Worm (Caenorhabditis elegans) whole organism, L2 larva: Measurements from ENCODE around the gene tomm-70.

Experiments
- C34F6.9 ChIP-seq: fragments of 150-350 bp; optimal IDR thresholded peaks from 2 replicates; lab custom pipeline; 2014; ENCODE audit warnings: missing biosample characterization, missing genetic modification characterization
- F13H6.1 ChIP-seq: sonication (generic microtip); optimal IDR thresholded peaks from 2 replicates; lab custom pipeline; 2016; ENCODE audit warnings: missing genetic modification characterization, missing compliant biosample characterization
- R02D3.7 ChIP-seq: fragments of 150-350 bp; optimal IDR thresholded peaks from 2 replicates; lab custom pipeline; 2014; ENCODE audit warnings: missing biosample characterization, missing genetic modification characterization
- Y55F3AM.14 ChIP-seq: fragments of 200-800 bp; sonication (Bioruptor generic); optimal IDR thresholded peaks from 2 replicates; lab custom pipeline; 2018; ENCODE audit warnings: mild to moderate bottlenecking, missing genetic modification characterization, missing compliant biosample characterization
- ZK546.5 ChIP-seq: sonication (generic microtip); optimal IDR thresholded peaks from 2 replicates; lab custom pipeline; 2017; ENCODE audit warnings: missing biosample characterization, missing genetic modification characterization
- alr-1 ChIP-seq: fragments of 150-350 bp; optimal IDR thresholded peaks from 2 replicates; lab custom pipeline; 2014; ENCODE audit warnings: missing biosample characterization, missing genetic modification characterization
- aly-2 ChIP-seq: fragments of 150-350 bp; optimal IDR thresholded peaks from 2 replicates; lab custom pipeline; 2014; ENCODE audit warnings: missing biosample characterization, missing genetic modification characterization
- ama-1 ChIP-seq: fragments of 150-350 bp; optimal IDR thresholded peaks from 2 replicates; lab custom pipeline; 2018; ENCODE audit warnings: inconsistent platforms
- blmp-1 ChIP-seq: sonication (generic microtip); optimal IDR thresholded peaks from 2 replicates; lab custom pipeline; 2017; ENCODE audit warnings: missing genetic modification characterization, mild to moderate bottlenecking, missing compliant biosample characterization, antibody characterized with exemption, moderate library complexity; ENCODE audit not compliant: insufficient read depth
- ceh-16 ChIP-seq: fragments of 150-350 bp; optimal IDR thresholded peaks from 2 replicates; lab custom pipeline; 2014; ENCODE audit warnings: missing biosample characterization, missing genetic modification characterization
- ceh-82 ChIP-seq: fragments of 150-350 bp; optimal IDR thresholded peaks from 2 replicates; lab custom pipeline; 2014; ENCODE audit warnings: missing biosample characterization, missing genetic modification characterization
- dmd-4 ChIP-seq: sonication (generic microtip); optimal IDR thresholded peaks from 2 replicates; lab custom pipeline; 2017; ENCODE audit warnings: missing biosample characterization, missing genetic modification characterization
- egl-27 ChIP-seq: sonication (generic microtip); optimal IDR thresholded peaks from 3 replicates; lab custom pipeline; 2017; ENCODE audit warnings: missing biosample characterization, missing genetic modification reagents, missing genetic modification characterization
- elt-1 ChIP-seq: fragments of 150-350 bp; optimal IDR thresholded peaks from 2 replicates; lab custom pipeline; 2014; ENCODE audit warnings: missing biosample characterization, missing genetic modification characterization
- elt-3 ChIP-seq: sonication (generic microtip); optimal IDR thresholded peaks from 2 replicates; lab custom pipeline; 2017; ENCODE audit warnings: missing biosample characterization, missing genetic modification characterization
- fos-1 ChIP-seq: fragments of 150-350 bp; optimal IDR thresholded peaks from 2 replicates; lab custom pipeline; 2014; ENCODE audit warnings: missing biosample characterization, missing genetic modification characterization
- gmeb-1 ChIP-seq: fragments of 150-350 bp; optimal IDR thresholded peaks from 2 replicates; lab custom pipeline; 2014; ENCODE audit warnings: missing biosample characterization, missing genetic modification characterization
- lin-11 ChIP-seq: fragments of 150-350 bp; sonication (generic microtip); optimal IDR thresholded peaks from 2 replicates; lab custom pipeline; 2014; ENCODE audit warnings: missing biosample characterization, missing genetic modification characterization, inconsistent platforms, mixed read lengths
- lin-13 ChIP-seq: fragments of 150-350 bp; optimal IDR thresholded peaks from 2 replicates; lab custom pipeline; 2014; ENCODE audit warnings: missing biosample characterization, missing genetic modification reagents, missing genetic modification characterization
- lin-39 ChIP-seq: fragments of 150-350 bp; optimal IDR thresholded peaks from 2 replicates; lab custom pipeline; 2014; ENCODE audit warnings: missing biosample characterization, missing genetic modification reagents, missing genetic modification characterization
- lsy-2 ChIP-seq, 2 experiments: fragments of 150-350 bp in 1 of 2; sonication (generic microtip) in 1 of 2; optimal IDR thresholded peaks; 2 replicates each; lab custom pipeline; 2014 to 2017; ENCODE audit warnings: missing biosample characterization in 2 of 2, missing genetic modification characterization in 2 of 2
- mab-5 ChIP-seq: fragments of 150-350 bp; optimal IDR thresholded peaks from 2 replicates; lab custom pipeline; 2014; ENCODE audit warnings: missing biosample characterization, missing genetic modification characterization
- mbf-1 ChIP-seq: sonication (generic microtip); optimal IDR thresholded peaks from 2 replicates; lab custom pipeline; 2017; ENCODE audit warnings: missing biosample characterization, missing genetic modification characterization
- mdl-1 ChIP-seq, 2 experiments: fragments of 150-350 bp in 1 of 2; sonication (generic microtip) in 1 of 2; optimal IDR thresholded peaks; 2 replicates each; lab custom pipeline; 2017; ENCODE audit warnings: missing biosample characterization in 2 of 2, missing genetic modification characterization in 2 of 2
- nhr-10 ChIP-seq: sonication (generic microtip); optimal IDR thresholded peaks from 2 replicates; lab custom pipeline; 2017; ENCODE audit warnings: missing biosample characterization, missing genetic modification characterization
- nhr-11 ChIP-seq: fragments of 150-350 bp; optimal IDR thresholded peaks from 2 replicates; lab custom pipeline; 2014; ENCODE audit warnings: missing biosample characterization, missing genetic modification characterization
- nhr-12 ChIP-seq: fragments of 150-350 bp; optimal IDR thresholded peaks from 2 replicates; lab custom pipeline; 2014; ENCODE audit warnings: missing biosample characterization, missing genetic modification characterization
- nhr-129 ChIP-seq: fragments of 150-350 bp; optimal IDR thresholded peaks from 2 replicates; lab custom pipeline; 2014; ENCODE audit warnings: missing biosample characterization, missing genetic modification characterization
- nhr-21 ChIP-seq: fragments of 150-350 bp; optimal IDR thresholded peaks from 2 replicates; lab custom pipeline; 2014; ENCODE audit warnings: missing biosample characterization, missing genetic modification characterization
- nhr-23 ChIP-seq: fragments of 150-350 bp; optimal IDR thresholded peaks from 2 replicates; lab custom pipeline; 2014; ENCODE audit warnings: missing biosample characterization, missing genetic modification reagents, missing genetic modification characterization
- nhr-237 ChIP-seq: fragments of 150-350 bp; optimal IDR thresholded peaks from 2 replicates; lab custom pipeline; 2014; ENCODE audit warnings: missing biosample characterization, missing genetic modification characterization
- nhr-25 ChIP-seq: fragments of 150-350 bp; sonication (generic microtip); optimal IDR thresholded peaks from 3 replicates; lab custom pipeline; 2014; ENCODE audit warnings: missing biosample characterization, missing genetic modification characterization
- nhr-6 ChIP-seq: fragments of 150-350 bp; optimal IDR thresholded peaks from 2 replicates; lab custom pipeline; 2014; ENCODE audit warnings: missing biosample characterization, missing genetic modification characterization
- nhr-77 ChIP-seq: fragments of 150-350 bp; optimal IDR thresholded peaks from 2 replicates; lab custom pipeline; 2014; ENCODE audit warnings: missing biosample characterization, missing genetic modification characterization
- peb-1 ChIP-seq: fragments of 150-350 bp; optimal IDR thresholded peaks from 2 replicates; lab custom pipeline; 2014; ENCODE audit warnings: missing biosample characterization, missing genetic modification characterization
- sem-4 ChIP-seq: fragments of 150-350 bp; optimal IDR thresholded peaks from 2 replicates; lab custom pipeline; 2014; ENCODE audit warnings: missing biosample characterization, missing genetic modification reagents, missing genetic modification characterization
- skn-1 ChIP-seq: sonication (generic microtip); optimal IDR thresholded peaks from 2 replicates; lab custom pipeline; 2017; ENCODE audit warnings: missing biosample characterization, missing genetic modification characterization
- sma-3 ChIP-seq: sonication (generic microtip); optimal IDR thresholded peaks from 2 replicates; lab custom pipeline; 2016; ENCODE audit warnings: missing genetic modification reagents, missing genetic modification characterization, missing compliant biosample characterization
- sma-9 ChIP-seq, 2 experiments: fragments of 150-350 bp in 1 of 2; sonication (generic microtip) in 1 of 2; optimal IDR thresholded peaks; 2 replicates each; lab custom pipeline; 2014 to 2016; ENCODE audit warnings: missing genetic modification characterization in 2 of 2, mild to moderate bottlenecking in 1 of 2, missing biosample characterization in 1 of 2, missing compliant biosample characterization in 1 of 2, missing genetic modification reagents in 1 of 2, moderate library complexity in 1 of 2
- unc-39 ChIP-seq: fragments of 150-350 bp; optimal IDR thresholded peaks from 2 replicates; lab custom pipeline; 2014; ENCODE audit warnings: missing biosample characterization, missing genetic modification characterization
- unc-55 ChIP-seq: fragments of 150-350 bp; sonication (generic microtip); optimal IDR thresholded peaks from 3 replicates; lab custom pipeline; 2014; ENCODE audit warnings: missing biosample characterization, missing genetic modification reagents, missing genetic modification characterization
- unc-62 ChIP-seq: fragments of 150-350 bp; optimal IDR thresholded peaks from 2 replicates; lab custom pipeline; 2014; ENCODE audit warnings: missing biosample characterization, missing genetic modification reagents, missing genetic modification characterization
- zag-1 ChIP-seq: fragments of 150-350 bp; optimal IDR thresholded peaks from 2 replicates; lab custom pipeline; 2014; ENCODE audit warnings: missing biosample characterization, missing genetic modification characterization
- ztf-1 ChIP-seq: fragments of 200-800 bp; sonication (Bioruptor generic); conservative IDR thresholded peaks from 2 replicates; pipeline ENCODE4 v1.3.6; 2022; ENCODE audit warnings: missing genetic modification characterization, missing compliant biosample characterization
- ztf-11 ChIP-seq: sonication (generic microtip); optimal IDR thresholded peaks from 2 replicates; lab custom pipeline; 2017; ENCODE audit warnings: missing biosample characterization, missing genetic modification characterization
- ztf-4 ChIP-seq: fragments of 150-350 bp; optimal IDR thresholded peaks from 2 replicates; lab custom pipeline; 2014; ENCODE audit warnings: missing biosample characterization, missing genetic modification characterization

tomm-70 gene

ce11 chrIII:8754682-8755081, at the start of gene tomm-70:
Gene tomm-70, minus strand, starts transcription at chrIII:8754750.
- TF ChIP-seq lsy-2 (tag; optimal IDR thresholded peaks at IDR 0.05; lab: Kevin White, UChicago) (peak in 1 of 2 experiments; percentile 25), C34F6.9 (tag; lab: Kevin White, UChicago) (peak; percentile 36), nhr-237 (tag; lab: Kevin White, UChicago) (no peak), nhr-11 (tag; lab: Kevin White, UChicago) (no peak), egl-27 (tag; lab: Kevin White, UChicago) (no peak), gmeb-1 (peak; percentile 9), F13H6.1 (tag; lab: Kevin White, UChicago) (no peak), unc-62 (no peak), nhr-12 (no peak), lin-13 (GFP tag; lab: Kevin White, UChicago) (no peak), unc-39 (tag; lab: Kevin White, UChicago) (no peak), R02D3.7 (tag; lab: Kevin White, UChicago) (peak; percentile 34), mbf-1 (tag; lab: Kevin White, UChicago) (no peak), elt-3 (no peak), unc-55 (peak; percentile 31), mdl-1 (tag; optimal IDR thresholded peaks at IDR 0.05; lab: Kevin White, UChicago) (no peak), ceh-16 (no peak), nhr-10 (tag; lab: Kevin White, UChicago) (no peak), nhr-129 (tag; lab: Kevin White, UChicago) (peak; percentile 30), fos-1 (tag; lab: Kevin White, UChicago) (no peak)
- TF ChIP-seq, all 48 proteins: peak for 6

DNA sequence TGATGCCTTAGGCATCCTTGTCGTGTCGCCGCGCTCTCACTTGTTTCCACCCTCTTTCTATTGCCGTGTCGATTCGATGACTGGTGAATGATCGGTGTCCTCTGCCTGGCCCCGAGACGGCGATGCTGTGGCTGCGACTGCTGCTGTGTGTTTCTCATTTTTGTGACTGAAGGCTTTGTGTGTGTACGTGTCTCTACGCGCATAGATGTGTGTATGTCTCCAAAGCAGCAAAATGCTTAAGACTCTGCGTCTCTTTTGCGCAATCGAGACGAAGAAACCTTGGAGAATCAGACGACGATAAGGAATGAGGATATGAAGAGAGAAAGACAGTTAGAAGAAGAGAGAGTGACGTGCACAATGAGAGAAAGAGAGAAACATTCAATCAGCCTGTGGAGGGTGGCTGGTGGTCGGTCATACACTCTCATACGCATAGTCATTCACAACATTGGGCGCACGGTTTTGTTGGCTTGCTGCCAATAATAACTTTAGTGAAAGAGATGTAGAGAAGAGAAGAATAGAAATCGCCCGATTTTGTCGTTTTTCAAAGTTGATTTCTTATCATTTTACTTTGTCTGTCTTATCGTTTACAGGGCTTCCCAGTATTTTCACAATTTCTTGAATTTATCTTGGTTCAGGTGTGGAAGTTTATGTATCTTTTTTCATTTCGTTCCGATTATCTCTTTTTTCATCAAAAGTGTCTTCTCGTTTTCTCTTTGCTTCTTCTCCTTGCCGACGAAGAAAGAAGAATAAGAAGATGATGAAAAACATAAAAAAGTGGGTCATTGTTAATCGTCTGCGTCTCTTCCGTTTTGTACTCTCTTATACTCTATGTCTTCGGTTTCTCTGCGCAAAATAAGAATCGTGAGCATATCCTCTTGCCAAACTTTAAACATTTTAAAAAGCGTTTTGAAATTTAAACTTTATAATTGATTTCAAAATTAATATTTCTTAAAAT, 47.6 kb upstream of the tomm-70 start:
- TF ChIP-seq Y55F3AM.14 (GFP tag; lab: Kevin White, UChicago) (peak; percentile 92), ceh-82 (tag; lab: Kevin White, UChicago) (peak; percentile 71), R02D3.7 (tag; lab: Kevin White, UChicago) (no peak), elt-1 (tag; lab: Kevin White, UChicago) (no peak), lin-11 (tag; lab: Kevin White, UChicago) (peak; percentile 92), ama-1 (lab: Kevin White, UChicago) (peak; percentile 76), nhr-237 (tag; lab: Kevin White, UChicago) (peak; percentile 80), zag-1 (tag; lab: Kevin White, UChicago) (peak; percentile 93), unc-55 (peak; percentile 97), nhr-23 (tag; lab: Kevin White, UChicago) (no peak), unc-39 (tag; lab: Kevin White, UChicago) (no peak), nhr-21 (tag; lab: Kevin White, UChicago) (peak; percentile 95), mdl-1 (tag; optimal IDR thresholded peaks at IDR 0.05; lab: Kevin White, UChicago) (peak; percentile 87 to 95), nhr-11 (tag; lab: Kevin White, UChicago) (no peak), F13H6.1 (tag; lab: Kevin White, UChicago) (peak; percentile 100), ztf-1 (GFP tag; lab: Robert Waterston, UW) (no peak), lin-39 (tag; lab: Kevin White, UChicago) (peak; percentile 92), nhr-129 (tag; lab: Kevin White, UChicago) (peak; percentile 99), aly-2 (tag; lab: Kevin White, UChicago) (no peak), dmd-4 (tag; lab: Kevin White, UChicago) (no peak), fos-1 (tag; lab: Kevin White, UChicago) (peak; percentile 95), blmp-1 (peak; percentile 57), lin-13 (GFP tag; lab: Kevin White, UChicago) (peak; percentile 83), nhr-10 (tag; lab: Kevin White, UChicago) (no peak), egl-27 (tag; lab: Kevin White, UChicago) (peak; percentile 99), peb-1 (no peak), mbf-1 (tag; lab: Kevin White, UChicago) (no peak), mab-5 (tag; lab: Kevin White, UChicago) (peak; percentile 38), nhr-6 (tag; lab: Kevin White, UChicago) (peak; percentile 97), sma-3 (GFP tag; lab: Kevin White, UChicago) (peak; percentile 96), skn-1 (tag; lab: Kevin White, UChicago) (no peak), ceh-16 (peak; percentile 90), nhr-25 (tag; lab: Kevin White, UChicago) (peak; percentile 98), lsy-2 (tag; optimal IDR thresholded peaks at IDR 0.05; lab: Kevin White, UChicago) (peak; percentile 77 to 95), alr-1 (tag; lab: Kevin White, UChicago) (peak; percentile 99), C34F6.9 (tag; lab: Kevin White, UChicago) (peak; percentile 99), sem-4 (peak; percentile 96), ztf-11 (tag; lab: Kevin White, UChicago) (peak; percentile 42), nhr-77 (tag; lab: Kevin White, UChicago) (peak; percentile 83), nhr-12 (no peak), gmeb-1 (peak; percentile 81), ztf-4 (tag; lab: Kevin White, UChicago) (peak; percentile 96), unc-62 (peak; percentile 86), sma-9 (GFP tag; optimal IDR thresholded peaks at IDR 0.05; lab: Kevin White, UChicago) (peak; percentile 98), sma-9 (tag; optimal IDR thresholded peaks at IDR 0.05; lab: Kevin White, UChicago) (peak; percentile 85), ZK546.5 (tag; lab: Kevin White, UChicago) (peak; percentile 45), elt-3 (no peak)
